Fruit fly (Drosophila melanogaster): Measurements from ENCODE around the gene CG15260.

Gene CG15260

DNA sequence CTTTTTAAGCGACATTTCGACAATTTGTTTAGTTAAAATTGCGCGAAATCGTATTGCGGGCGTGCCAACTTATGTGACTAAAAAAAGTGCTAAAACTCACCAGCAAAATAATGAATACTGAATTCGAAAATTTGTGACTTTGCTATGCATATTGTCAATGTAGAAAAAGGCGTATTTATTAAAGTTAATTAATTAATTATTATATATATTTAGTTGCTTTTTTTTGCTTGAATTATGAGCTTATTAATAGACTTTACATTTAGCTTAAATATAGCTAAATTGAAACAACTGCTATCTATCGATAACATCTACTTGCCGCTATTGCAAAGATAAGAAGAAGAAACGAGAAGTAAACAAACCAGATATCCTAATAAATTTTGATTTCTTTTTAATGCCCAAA lies 35.8 kb downstream of the CG15260 start, which contains the start of the genes PolD3 and Uxt:
Gene PolD3 (minus strand): TSS at position 56 of the 400 bp plus-strand sequence.
Gene Uxt (plus strand): TSS at position 333 of the 400 bp plus-strand sequence.
- TF ChIP-seq CTCF (optimal IDR thresholded peaks at IDR 0.05) = no peak
- TF ChIP-seq CG8478 (optimal IDR thresholded peaks at IDR 0.05) = no peak

dm6 chr2L:15254229-15254861 lies 37.7 kb downstream of the CG15260 start:
- TF ChIP-seq CG8478 (optimal IDR thresholded peaks at IDR 0.05) = no peak
- no peak for TF ChIP-seq CTCF (optimal IDR thresholded peaks at IDR 0.05)

- TF ChIP-seq CTCF (optimal IDR thresholded peaks at IDR 0.05) (no peak), CG8478 (optimal IDR thresholded peaks at IDR 0.05) (no peak)
Measured at dm6 chr2L:15249682-15250081, 42.4 kb downstream of the CG15260 start.

DNA sequence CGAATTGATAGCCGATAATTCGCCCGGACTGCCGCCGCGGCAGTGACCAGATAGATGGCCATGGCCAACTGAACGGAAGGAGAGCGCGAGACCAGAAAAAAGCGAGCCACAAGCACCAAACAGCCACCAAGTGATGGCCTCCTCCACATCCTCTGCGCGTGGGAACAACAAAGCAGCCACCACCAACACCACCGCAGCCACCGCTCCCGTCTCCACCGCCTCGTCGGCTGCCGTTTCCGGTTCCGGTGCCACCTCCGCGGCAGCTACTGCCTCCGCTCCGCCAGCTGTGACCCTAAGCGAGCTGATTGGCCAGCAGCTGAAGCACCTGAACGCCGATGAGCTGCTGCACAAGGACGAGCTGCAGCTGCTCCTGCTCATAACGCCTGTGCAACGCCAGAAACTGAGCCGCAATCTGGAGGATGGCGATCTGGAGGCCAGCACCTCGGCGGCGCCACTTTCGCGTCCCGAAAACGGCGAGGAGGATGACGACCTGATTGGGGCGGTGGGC lies 43.0 kb downstream of the CG15260 start:
- TF ChIP-seq CTCF (optimal IDR thresholded peaks at IDR 0.05) (no peak), CG8478 (optimal IDR thresholded peaks at IDR 0.05) (no peak)

dm6 chr2L:15248163-15249005 lies 43.7 kb downstream of the CG15260 start, which contains the start of gene dao:
TSS of gene dao (plus strand) at chr2L:15248879.
- TF ChIP-seq CTCF (optimal IDR thresholded peaks at IDR 0.05) (no peak), CG8478 (optimal IDR thresholded peaks at IDR 0.05) (no peak)

- TF ChIP-seq CTCF (optimal IDR thresholded peaks at IDR 0.05) (no peak), CG8478 (optimal IDR thresholded peaks at IDR 0.05) (no peak)
Measured at dm6 chr2L:15247614-15248013, 44.4 kb downstream of the CG15260 start, which contains the start of gene ZnT35C. TSS of gene ZnT35C (minus strand) at chr2L:15247714.

DNA sequence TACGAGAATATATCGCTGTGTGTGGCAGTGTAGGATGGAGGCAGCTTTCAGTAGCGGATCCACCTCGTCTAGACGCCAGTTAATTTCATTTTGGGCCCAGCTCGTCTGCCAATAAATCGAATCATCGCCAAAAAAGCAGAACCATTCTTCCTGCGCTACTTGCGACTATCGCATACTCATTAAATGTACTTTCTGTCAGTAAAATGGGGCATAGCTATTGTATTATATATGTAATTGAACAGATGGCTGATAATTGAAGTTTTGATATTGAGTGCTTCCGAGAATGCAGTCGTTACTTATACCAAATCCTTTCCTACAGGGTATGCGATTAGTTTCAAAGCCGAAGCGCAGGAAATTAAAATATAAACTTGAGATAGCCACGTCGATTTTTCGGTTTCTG lies 47.3 kb downstream of the CG15260 start:
- TF ChIP-seq CG8478 (optimal IDR thresholded peaks at IDR 0.05) = no peak
- no peak for TF ChIP-seq CTCF (optimal IDR thresholded peaks at IDR 0.05)

DNA sequence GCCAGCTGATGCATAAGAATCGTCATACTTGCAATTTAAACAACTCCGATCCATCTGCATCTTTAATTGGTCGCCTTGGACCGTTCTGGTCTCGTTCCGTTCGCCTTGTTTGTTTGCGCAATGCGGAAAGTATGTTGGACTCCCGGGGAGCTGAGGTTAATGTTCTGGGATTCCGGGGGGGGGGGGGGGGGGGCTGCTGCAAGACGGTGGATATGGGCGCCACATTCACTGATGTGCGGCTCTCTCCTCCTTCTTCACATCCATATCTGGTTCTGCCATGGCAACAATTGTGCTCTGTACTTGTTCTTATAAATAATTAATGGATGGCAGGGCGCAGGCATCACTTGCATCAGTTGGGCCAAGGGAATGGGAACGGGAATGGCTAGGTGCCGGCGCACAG lies 48.6 kb downstream of the CG15260 start:
- no peak for TF ChIP-seq CTCF (optimal IDR thresholded peaks at IDR 0.05)
- no peak for TF ChIP-seq CG8478 (optimal IDR thresholded peaks at IDR 0.05)

All from S2 (cell line).